Fruit fly (Drosophila melanogaster): Measurements from ENCODE around the gene Gabat.

Gene Gabat

DNA sequence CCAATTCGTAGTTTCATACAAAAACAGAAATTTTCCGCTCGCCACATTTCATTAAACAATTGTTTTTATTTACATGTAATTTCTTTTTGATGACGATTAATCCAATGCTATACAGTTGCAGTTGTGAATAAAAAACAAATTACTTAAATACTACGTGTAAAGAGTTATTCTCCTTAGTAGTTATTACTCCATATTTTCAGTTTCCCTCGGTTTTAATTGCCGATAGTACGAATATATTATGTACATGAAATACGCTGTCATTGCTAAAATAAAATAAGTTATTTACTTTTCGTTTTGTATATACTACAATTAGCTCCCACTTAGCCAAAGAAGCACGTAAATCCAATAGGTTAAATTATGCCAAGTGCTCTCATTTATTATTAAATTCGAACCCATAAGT is 46.9 kb downstream of the Gabat start, which contains the start of gene CG42655:
Gene CG42655 (minus strand): TSS at position 101 of the 400 bp plus-strand sequence.
- TF ChIP-seq Sin3A (optimal IDR thresholded peaks at IDR 0.05) (no peak), ttk (optimal IDR thresholded peaks at IDR 0.05) (no peak), psq (optimal IDR thresholded peaks at IDR 0.05) (no peak), h (optimal IDR thresholded peaks at IDR 0.05) (no peak), Myc (optimal IDR thresholded peaks at IDR 0.05) (no peak), insv (optimal IDR thresholded peaks at IDR 0.05) (no peak)

DNA sequence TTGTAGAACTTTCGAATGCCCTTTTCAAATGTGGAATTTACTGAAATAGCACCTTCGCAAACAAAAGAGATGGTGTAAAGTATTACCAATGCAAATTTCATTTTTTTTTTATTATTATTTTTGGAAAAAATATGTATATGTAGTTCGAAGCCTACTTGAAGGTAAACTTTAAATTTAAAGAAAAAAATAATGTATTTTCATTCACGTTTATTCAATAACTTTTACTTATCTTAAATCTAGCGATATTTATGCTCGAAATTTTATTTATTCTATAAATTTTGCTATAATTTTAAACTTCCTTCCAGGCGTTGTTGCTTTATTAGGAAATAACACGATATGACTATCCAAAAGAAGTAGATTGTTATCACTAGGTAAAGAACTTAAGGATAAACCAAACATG is 47.8 kb downstream of the Gabat start, which contains the start of gene CG33710:
Gene CG33710 (minus strand): TSS at position 101 of the 400 bp plus-strand sequence.
- no peak for TF ChIP-seq Myc (optimal IDR thresholded peaks at IDR 0.05)
- no peak for TF ChIP-seq Sin3A (optimal IDR thresholded peaks at IDR 0.05)
- TF ChIP-seq insv (optimal IDR thresholded peaks at IDR 0.05): no peak
- no peak for TF ChIP-seq h (optimal IDR thresholded peaks at IDR 0.05)
- no peak for TF ChIP-seq psq (optimal IDR thresholded peaks at IDR 0.05)
- TF ChIP-seq ttk (optimal IDR thresholded peaks at IDR 0.05): no peak

DNA sequence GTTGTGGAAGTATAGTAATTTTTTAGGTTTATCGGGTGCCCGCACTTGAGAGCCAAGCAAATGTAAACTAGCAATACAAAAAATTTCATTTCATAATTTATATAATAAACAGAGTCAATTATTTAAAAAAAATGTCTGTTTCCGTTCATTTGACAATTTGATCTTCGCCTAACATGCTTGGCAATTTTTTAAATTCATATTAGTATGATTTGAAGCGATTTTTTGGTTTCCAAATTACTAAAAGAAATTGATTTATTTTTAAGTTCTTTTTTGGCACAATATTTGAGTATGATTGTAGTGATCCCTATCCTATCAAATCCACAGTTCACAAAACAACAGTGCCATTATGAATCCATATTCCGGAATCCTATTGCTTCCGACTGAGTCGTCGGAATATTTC is 48.6 kb downstream of the Gabat start, which contains the start of gene CG34258:
Gene CG34258 (minus strand): TSS at position 101 of the 400 bp plus-strand sequence.
- no peak for TF ChIP-seq Myc (optimal IDR thresholded peaks at IDR 0.05)
- TF ChIP-seq h (optimal IDR thresholded peaks at IDR 0.05): no peak
- TF ChIP-seq psq (optimal IDR thresholded peaks at IDR 0.05): no peak
- no peak for TF ChIP-seq insv (optimal IDR thresholded peaks at IDR 0.05)
- TF ChIP-seq ttk (optimal IDR thresholded peaks at IDR 0.05): no peak
- no peak for TF ChIP-seq Sin3A (optimal IDR thresholded peaks at IDR 0.05)

DNA sequence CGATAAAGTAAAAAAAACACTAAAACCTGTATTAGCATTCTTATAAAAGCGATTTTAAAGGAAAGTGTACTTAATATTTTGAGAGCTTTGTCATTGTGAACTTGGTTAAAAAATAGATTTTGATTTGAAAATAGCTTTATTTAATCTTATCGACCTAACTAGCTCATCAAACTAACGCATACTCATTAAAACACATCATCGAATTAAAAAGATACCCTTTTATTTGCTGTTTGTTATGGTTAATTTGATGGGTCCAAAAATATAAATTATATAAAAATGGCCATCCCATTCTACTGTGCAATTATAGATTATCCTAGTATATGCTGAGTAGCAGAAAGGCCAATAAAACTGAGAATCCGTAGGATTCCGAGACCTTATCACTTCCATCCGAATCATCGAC is 49.5 kb downstream of the Gabat start, which contains the start of gene CG32219:
Gene CG32219 (minus strand): TSS at position 101 of the 400 bp plus-strand sequence.
- TF ChIP-seq psq (optimal IDR thresholded peaks at IDR 0.05) (no peak), ttk (optimal IDR thresholded peaks at IDR 0.05) (no peak), insv (optimal IDR thresholded peaks at IDR 0.05) (no peak), h (optimal IDR thresholded peaks at IDR 0.05) (no peak), Myc (optimal IDR thresholded peaks at IDR 0.05) (no peak), Sin3A (optimal IDR thresholded peaks at IDR 0.05) (no peak)
